Worm (Caenorhabditis elegans) whole organism, late embryonic: ENCODE measurements around the gene slc-25A26.

ENCODE experiments used
- ceh-18 ChIP-seq: sonication (generic microtip); optimal IDR thresholded peaks from 2 replicates; lab custom pipeline; 2016; ENCODE audit warnings: missing genetic modification characterization, missing compliant biosample characterization
- ceh-19 ChIP-seq: fragments of 200-800 bp; sonication (Bioruptor generic); optimal IDR thresholded peaks from 2 replicates; lab custom pipeline; 2018; ENCODE audit warnings: mild to moderate bottlenecking, missing genetic modification characterization, missing compliant biosample characterization
- ceh-24 ChIP-seq: sonication (generic microtip); optimal IDR thresholded peaks from 2 replicates; lab custom pipeline; 2016; ENCODE audit warnings: mild to moderate bottlenecking, missing genetic modification characterization, missing compliant biosample characterization
- ceh-48 ChIP-seq: sonication (generic microtip); optimal IDR thresholded peaks from 2 replicates; lab custom pipeline; 2016; ENCODE audit warnings: missing genetic modification characterization, inconsistent platforms, missing compliant biosample characterization
- elt-2 ChIP-seq: sonication (generic microtip); optimal IDR thresholded peaks from 2 replicates; lab custom pipeline; 2016; ENCODE audit warnings: missing genetic modification reagents, missing genetic modification characterization, missing compliant biosample characterization
- fkh-10 ChIP-seq: fragments of 150-350 bp; optimal IDR thresholded peaks from 2 replicates; lab custom pipeline; 2014; ENCODE audit warnings: missing biosample characterization, missing genetic modification reagents, missing genetic modification characterization
- tbx-7 ChIP-seq: sonication (generic microtip); optimal IDR thresholded peaks from 2 replicates; lab custom pipeline; 2016; ENCODE audit warnings: missing genotype, missing genetic modification characterization, missing compliant biosample characterization
- unc-86 ChIP-seq: sonication (generic microtip); optimal IDR thresholded peaks from 2 replicates; lab custom pipeline; 2016; ENCODE audit warnings: missing genetic modification characterization, missing compliant biosample characterization

ce11 chrIV:8886228-8886627 lies 44.0 kb upstream of the slc-25A26 start, which contains the start of gene C09G9.5:
- no peak for TF ChIP-seq unc-86
- TF ChIP-seq elt-2 (tag; lab: Kevin White, UChicago), result no peak
- no peak for TF ChIP-seq tbx-7 (tag; lab: Kevin White, UChicago)
- no peak for TF ChIP-seq ceh-19 (GFP tag; lab: Kevin White, UChicago)
- no peak for TF ChIP-seq ceh-24 (tag; lab: Kevin White, UChicago)
- TF ChIP-seq fkh-10, result no peak
- no peak for TF ChIP-seq ceh-48 (tag; lab: Kevin White, UChicago)
- no peak for TF ChIP-seq ceh-18 (tag; lab: Kevin White, UChicago)
